Fruit fly (Drosophila melanogaster) whole organism, embryonic: ENCODE results near the gene CG34256.
A peak's percentile ranks its signal among the peaks of the same experiment; 100 is the strongest.

Source experiments
- Abd-B ChIP-seq: fragments of 200-800 bp; sonication (Bioruptor generic); optimal IDR thresholded peaks from 2 replicates; lab custom pipeline; 2018; ENCODE audit warnings: missing biosample characterization, mild to moderate bottlenecking, missing genetic modification characterization, moderate library complexity
- Atf3 ChIP-seq: fragments of 200-800 bp; sonication (Bioruptor generic); optimal IDR thresholded peaks from 3 replicates; lab custom pipeline; 2016; ENCODE audit warnings: missing biosample characterization, missing genetic modification characterization
- B-H2 ChIP-seq: fragments of 200-800 bp; sonication (Bioruptor generic); optimal IDR thresholded peaks from 2 replicates; lab custom pipeline; 2018; ENCODE audit warnings: missing biosample characterization, mild to moderate bottlenecking, missing genetic modification characterization
- CG10959 ChIP-seq: fragments of 200-800 bp; sonication (Bioruptor generic); IDR thresholded peaks from 2 replicates; pipeline ENCODE4 v1.3.6; 2022; ENCODE audit warnings: missing biosample characterization, missing genetic modification characterization
- CG11085 ChIP-seq: fragments of 200-800 bp; sonication (Bioruptor generic); IDR thresholded peaks from 2 replicates; pipeline ENCODE4 v1.3.6; 2022; ENCODE audit warnings: missing biosample characterization, missing genetic modification characterization
- CG12219 ChIP-seq: fragments of 200-800 bp; sonication (Bioruptor generic); optimal IDR thresholded peaks from 3 replicates; lab custom pipeline; 2018; ENCODE audit warnings: missing biosample characterization, mild to moderate bottlenecking, missing genetic modification characterization
- CG13894 ChIP-seq: fragments of 200-800 bp; sonication (Bioruptor generic); optimal IDR thresholded peaks from 3 replicates; lab custom pipeline; 2018; ENCODE audit warnings: missing biosample characterization, mild to moderate bottlenecking, missing genetic modification characterization, moderate library complexity
- CG14710 ChIP-seq: fragments of 200-800 bp; sonication (Bioruptor generic); optimal IDR thresholded peaks from 3 replicates; lab custom pipeline; 2019; ENCODE audit warnings: missing biosample characterization, mild to moderate bottlenecking, missing genetic modification characterization, moderate library complexity
- CG16813 ChIP-seq: fragments of 200-800 bp; sonication (Bioruptor generic); IDR thresholded peaks from 3 replicates; pipeline ENCODE4 v1.3.6; 2022; ENCODE audit warnings: missing biosample characterization, missing genetic modification characterization; ENCODE audit not compliant: partially characterized antibody
- CG17328 ChIP-seq: fragments of 200-800 bp; sonication (Bioruptor generic); IDR thresholded peaks from 2 replicates; pipeline ENCODE4 v1.3.6; 2022; ENCODE audit warnings: missing biosample characterization, missing genetic modification characterization
- CG1792 ChIP-seq: fragments of 200-800 bp; sonication (Bioruptor generic); optimal IDR thresholded peaks from 2 replicates; lab custom pipeline; 2016; ENCODE audit warnings: missing biosample characterization, missing genetic modification characterization
- CG18764 ChIP-seq: fragments of 200-800 bp; sonication (Bioruptor generic); optimal IDR thresholded peaks from 3 replicates; lab custom pipeline; 2016; ENCODE audit warnings: missing biosample characterization, missing genetic modification characterization
- CG30431 ChIP-seq: fragments of 200-800 bp; sonication (Bioruptor generic); optimal IDR thresholded peaks from 2 replicates; lab custom pipeline; 2017; ENCODE audit warnings: missing biosample characterization, missing genetic modification characterization
- CG34422 ChIP-seq: fragments of 200-800 bp; sonication (Bioruptor generic); IDR thresholded peaks from 3 replicates; pipeline ENCODE4 v1.3.6; 2022; ENCODE audit warnings: missing biosample characterization, missing genetic modification characterization
- CG3995 ChIP-seq: fragments of 200-800 bp; sonication (Bioruptor generic); optimal IDR thresholded peaks from 3 replicates; lab custom pipeline; 2016; ENCODE audit warnings: missing biosample characterization, missing genetic modification characterization
- CG4328 ChIP-seq: fragments of 200-800 bp; sonication (Bioruptor generic); optimal IDR thresholded peaks from 3 replicates; lab custom pipeline; 2017; ENCODE audit warnings: missing biosample characterization, missing genetic modification reagents, missing genetic modification characterization
- CG6689 ChIP-seq: fragments of 200-800 bp; sonication (Bioruptor generic); IDR thresholded peaks from 2 replicates; pipeline ENCODE4 v1.3.6; 2022; ENCODE audit warnings: missing biosample characterization, missing genetic modification characterization
- CG7271 ChIP-seq: fragments of 200-800 bp; sonication (Bioruptor generic); optimal IDR thresholded peaks from 2 replicates; lab custom pipeline; 2018; ENCODE audit warnings: missing biosample characterization, mild to moderate bottlenecking, missing genetic modification characterization, moderate library complexity
- CG7357 ChIP-seq: fragments of 200-800 bp; sonication (Bioruptor generic); IDR thresholded peaks from 3 replicates; pipeline ENCODE4 v1.3.6; 2022; ENCODE audit warnings: missing biosample characterization, missing genetic modification characterization
- CG9609 ChIP-seq: fragments of 200-800 bp; sonication (Bioruptor generic); optimal IDR thresholded peaks from 3 replicates; lab custom pipeline; 2016; ENCODE audit warnings: missing biosample characterization, missing genetic modification characterization
- CHES-1-like ChIP-seq: fragments of 200-800 bp; sonication (Bioruptor generic); optimal IDR thresholded peaks from 2 replicates; lab custom pipeline; 2016; ENCODE audit warnings: missing biosample characterization, missing genetic modification characterization
- D19A ChIP-seq: fragments of 200-800 bp; optimal IDR thresholded peaks from 3 replicates; lab custom pipeline; 2019; ENCODE audit warnings: missing biosample characterization, mild to moderate bottlenecking, missing genetic modification characterization, moderate library complexity
- D19B ChIP-seq: fragments of 200-800 bp; sonication (Bioruptor generic); optimal IDR thresholded peaks from 2 replicates; lab custom pipeline; 2017; ENCODE audit warnings: missing biosample characterization, mild to moderate bottlenecking, missing genetic modification characterization
- Dip2 ChIP-seq: fragments of 200-800 bp; sonication (Bioruptor generic); IDR thresholded peaks from 2 replicates; pipeline ENCODE4 v1.3.6; 2022; ENCODE audit warnings: missing biosample characterization, missing genetic modification characterization
- Doc3 ChIP-seq: fragments of 200-800 bp; sonication (Bioruptor generic); IDR thresholded peaks from 3 replicates; pipeline ENCODE4 v1.3.6; 2022; ENCODE audit warnings: missing biosample characterization, missing genetic modification characterization; ENCODE audit not compliant: partially characterized antibody
- ERR ChIP-seq: fragments of 200-800 bp; sonication (Bioruptor generic); optimal IDR thresholded peaks from 2 replicates; lab custom pipeline; 2016; ENCODE audit warnings: missing biosample characterization, missing genetic modification characterization
- Eip74EF ChIP-seq, 2 experiments: fragments of 200-800 bp in 1 of 2; fragments of >200 bp in 1 of 2; sonication (Bioruptor generic) in 1 of 2; optimal IDR thresholded peaks; 2 replicates each; lab custom pipeline; 2017 to 2019; ENCODE audit warnings: missing biosample characterization in 2 of 2, missing genetic modification characterization in 2 of 2, mild to moderate bottlenecking in 1 of 2, moderate library complexity in 1 of 2
- Fer1 ChIP-seq: fragments of 200-800 bp; sonication (Bioruptor generic); optimal IDR thresholded peaks from 2 replicates; lab custom pipeline; 2017; ENCODE audit warnings: missing biosample characterization, mild to moderate bottlenecking, missing genetic modification characterization
- GATAe ChIP-seq: fragments of 200-800 bp; sonication (Bioruptor generic); conservative IDR thresholded peaks from 2 replicates; pipeline ENCODE4 v1.3.6; 2022; ENCODE audit warnings: missing biosample characterization, missing genetic modification characterization
- Hey ChIP-seq: fragments of 200-800 bp; sonication (Bioruptor generic); optimal IDR thresholded peaks from 3 replicates; lab custom pipeline; 2018; ENCODE audit warnings: missing biosample characterization, mild to moderate bottlenecking, missing genetic modification characterization
- Mad ChIP-seq: fragments of 200-800 bp; sonication (Bioruptor generic); optimal IDR thresholded peaks from 2 replicates; lab custom pipeline; 2016; ENCODE audit warnings: missing biosample characterization, missing genetic modification characterization
- Meics ChIP-seq: fragments of 200-800 bp; sonication (Bioruptor generic); optimal IDR thresholded peaks from 2 replicates; lab custom pipeline; 2017; ENCODE audit warnings: missing biosample characterization, mild to moderate bottlenecking, missing genetic modification characterization
- NC2β ChIP-seq: fragments of 200-800 bp; sonication (Bioruptor generic); optimal IDR thresholded peaks from 2 replicates; lab custom pipeline; 2016; ENCODE audit warnings: missing biosample characterization, missing genetic modification characterization
- Nf-YA ChIP-seq: fragments of 200-800 bp; sonication (Bioruptor generic); IDR thresholded peaks from 2 replicates; pipeline ENCODE4 v1.3.6; 2022; ENCODE audit warnings: missing biosample characterization, missing genetic modification characterization
- Scr ChIP-seq: fragments of 200-800 bp; sonication (Bioruptor generic); IDR thresholded peaks from 2 replicates; pipeline ENCODE4 v1.3.6; 2022; ENCODE audit warnings: missing biosample characterization, missing genetic modification characterization; ENCODE audit not compliant: partially characterized antibody
- Vsx1 ChIP-seq: fragments of 200-800 bp; sonication (Bioruptor generic); optimal IDR thresholded peaks from 2 replicates; lab custom pipeline; 2017; ENCODE audit warnings: missing biosample characterization, mild to moderate bottlenecking, missing genetic modification characterization, missing genetic modification reagents
- ash1 ChIP-seq: fragments of 200-800 bp; sonication (Bioruptor generic); optimal IDR thresholded peaks from 2 replicates; lab custom pipeline; 2018; ENCODE audit warnings: missing biosample characterization, mild to moderate bottlenecking, missing genetic modification characterization
- cwo ChIP-seq: fragments of 200-800 bp; sonication (Bioruptor generic); optimal IDR thresholded peaks from 3 replicates; lab custom pipeline; 2017; ENCODE audit warnings: missing biosample characterization, missing genetic modification characterization, mild to moderate bottlenecking, moderate library complexity, missing genetic modification reagents
- dimm ChIP-seq: fragments of 200-800 bp; sonication (Bioruptor generic); IDR thresholded peaks from 2 replicates; pipeline ENCODE4 v1.3.6; 2022; ENCODE audit warnings: missing biosample characterization, missing genetic modification characterization
- dm ChIP-seq: fragments of 200-800 bp; sonication (Bioruptor generic); optimal IDR thresholded peaks from 3 replicates; lab custom pipeline; 2016; ENCODE audit warnings: missing biosample characterization, missing genetic modification characterization
- fd96Cb ChIP-seq: fragments of 200-800 bp; sonication (Bioruptor generic); optimal IDR thresholded peaks from 2 replicates; lab custom pipeline; 2018; ENCODE audit warnings: missing biosample characterization, mild to moderate bottlenecking, missing genetic modification characterization, moderate library complexity
- fru ChIP-seq: fragments of >200 bp; optimal IDR thresholded peaks from 2 replicates; lab custom pipeline; 2017
- gt ChIP-seq: fragments of 200-800 bp; sonication (Bioruptor generic); IDR thresholded peaks from 2 replicates; pipeline ENCODE4 v1.3.6; 2022; ENCODE audit warnings: missing biosample characterization, missing genetic modification characterization
- hb ChIP-seq: fragments of 200-800 bp; sonication (Bioruptor generic); IDR thresholded peaks from 3 replicates; pipeline ENCODE4 v1.3.6; 2022; ENCODE audit warnings: missing biosample characterization, missing genetic modification characterization; ENCODE audit not compliant: partially characterized antibody
- hbn ChIP-seq: fragments of 200-800 bp; sonication (Bioruptor generic); IDR thresholded peaks from 2 replicates; pipeline ENCODE4 v1.3.6; 2022; ENCODE audit warnings: missing biosample characterization, missing genetic modification characterization; ENCODE audit not compliant: partially characterized antibody
- ken ChIP-seq: fragments of 200-800 bp; sonication (Bioruptor generic); IDR thresholded peaks from 3 replicates; pipeline ENCODE4 v1.3.6; 2022; ENCODE audit warnings: missing biosample characterization, missing genetic modification characterization
- lab ChIP-seq: fragments of 200-800 bp; sonication (Bioruptor generic); optimal IDR thresholded peaks from 3 replicates; lab custom pipeline; 2017; ENCODE audit warnings: missing biosample characterization, missing genetic modification characterization, mild to moderate bottlenecking, moderate library complexity, missing genetic modification reagents
- org-1 ChIP-seq: fragments of 200-800 bp; sonication (Bioruptor generic); optimal IDR thresholded peaks from 2 replicates; lab custom pipeline; 2017; ENCODE audit warnings: missing biosample characterization, missing genetic modification characterization
- vvl ChIP-seq: fragments of 200-800 bp; sonication (Bioruptor generic); IDR thresholded peaks from 2 replicates; pipeline ENCODE4 v1.3.6; 2022; ENCODE audit warnings: missing biosample characterization, missing genetic modification characterization

CG34256 gene

dm6 chr3L:18996030-18996773 is 6.6 kb upstream of the CG34256 start (continued):
- TF ChIP-seq CG14710 (tag; lab: Kevin White, UChicago): peak; percentile 19
- TF ChIP-seq lab (GFP tag; lab: Kevin White, UChicago): peak; percentile 70
- TF ChIP-seq gt: no peak
- TF ChIP-seq Abd-B (GFP tag; lab: Kevin White, UChicago): peak; percentile 70
- TF ChIP-seq CG16813 (GFP tag; lab: Robert Waterston, UW): 0 out of 3 replicates have a peak, but pooled peaks have one; percentile 16
- no peak for TF ChIP-seq Nf-YA
- TF ChIP-seq CG18764 (GFP tag; lab: Kevin White, UChicago): peak; percentile 52
- TF ChIP-seq fd96Cb (tag; lab: Kevin White, UChicago): peak; percentile 52
- no peak for TF ChIP-seq ERR (GFP tag; lab: Kevin White, UChicago)
- peak; percentile 53 for TF ChIP-seq D19A
- no peak for TF ChIP-seq fru (lab: Kevin White, UChicago)
- peak; percentile 40; the same call in 1 of the 2 replicates for TF ChIP-seq hbn (GFP tag; lab: Robert Waterston, UW)
- no peak for TF ChIP-seq B-H2
- TF ChIP-seq CG4328: peak; percentile 11
- peak; percentile 34 for TF ChIP-seq CG3995 (GFP tag; lab: Kevin White, UChicago)
- peak; percentile 43 for TF ChIP-seq CHES-1-like (GFP tag; lab: Kevin White, UChicago)
- TF ChIP-seq Doc3 (GFP tag; lab: Robert Waterston, UW): no peak
- TF ChIP-seq dimm (GFP tag; lab: Robert Waterston, UW): peak; percentile 31; the same call in 1 of the 2 replicates
- TF ChIP-seq dm (GFP tag; lab: Kevin White, UChicago): peak; percentile 10
- peak; percentile 51 for TF ChIP-seq CG17328 (GFP tag; lab: Robert Waterston, UW)
- peak; percentile 83 for TF ChIP-seq org-1 (GFP tag; lab: Kevin White, UChicago)
- peak; percentile 90 for TF ChIP-seq CG13894 (tag; lab: Kevin White, UChicago)
- TF ChIP-seq Mad (GFP tag; lab: Kevin White, UChicago): peak; percentile 61
- TF ChIP-seq D19B (GFP tag; lab: Kevin White, UChicago): peak; percentile 96
- peak; percentile 23 for TF ChIP-seq Atf3 (GFP tag; lab: Kevin White, UChicago)
- peak; percentile 72 for TF ChIP-seq Hey (tag; lab: Kevin White, UChicago)
- peak; percentile 38 for TF ChIP-seq NC2β (GFP tag; lab: Kevin White, UChicago)
- TF ChIP-seq CG6689 (GFP tag; lab: Robert Waterston, UW): peak; percentile 61
- no peak for TF ChIP-seq CG7271 (tag; lab: Kevin White, UChicago)
- peak; percentile 43; the same call in 1 of the 2 replicates for TF ChIP-seq Scr (GFP tag; lab: Robert Waterston, UW)
- TF ChIP-seq hb (GFP tag; lab: Robert Waterston, UW): no peak
- TF ChIP-seq Vsx1 (GFP tag; lab: Kevin White, UChicago): peak; percentile 43
- TF ChIP-seq cwo (GFP tag; lab: Kevin White, UChicago): peak; percentile 100
- peak; percentile 19; the same call in 1 of the 2 replicates for TF ChIP-seq vvl (GFP tag; lab: Robert Waterston, UW)
- peak; percentile 47 for TF ChIP-seq CG1792 (GFP tag; lab: Kevin White, UChicago)
- TF ChIP-seq CG10959 (GFP tag; lab: Robert Waterston, UW): no peak
- peak; percentile 61 for TF ChIP-seq CG11085 (GFP tag; lab: Robert Waterston, UW)
- TF ChIP-seq Meics (GFP tag; lab: Kevin White, UChicago): peak; percentile 89
- 0 out of 3 replicates have a peak, but pooled peaks have one; percentile 27 for TF ChIP-seq CG34422
- peak; percentile 40 for TF ChIP-seq CG12219 (GFP tag; lab: Kevin White, UChicago)
- no peak for TF ChIP-seq ash1
- no peak; the same call in 2 of the 3 replicates for TF ChIP-seq CG7357 (GFP tag; lab: Robert Waterston, UW)
- TF ChIP-seq Eip74EF (GFP tag; optimal IDR thresholded peaks at IDR 0.05; lab: Kevin White, UChicago): no peak
- peak; percentile 23 for TF ChIP-seq Fer1 (GFP tag; lab: Kevin White, UChicago)
- no peak; the same call in 1 of the 2 replicates for TF ChIP-seq GATAe (GFP tag; lab: Robert Waterston, UW)
- peak; percentile 32; the same call in 1 of the 3 replicates for TF ChIP-seq ken (GFP tag; lab: Robert Waterston, UW)
- peak; percentile 48 for TF ChIP-seq CG9609
- peak; percentile 30 for TF ChIP-seq CG30431
- no peak for TF ChIP-seq Dip2 (GFP tag; lab: Robert Waterston, UW)
